Worm (Caenorhabditis elegans) whole organism, young adult: ENCODE measurements around the gene mig-14.

ENCODE experiments used
- Y53G8AR.9 ChIP-seq: fragments of 200-800 bp; sonication (Bioruptor generic); conservative IDR thresholded peaks from 2 replicates; pipeline ENCODE4 v1.3.6; 2022; ENCODE audit warnings: missing genetic modification reagents, missing genetic modification characterization, missing compliant biosample characterization
- ekl-4 ChIP-seq: fragments of 200-800 bp; sonication (Bioruptor generic); IDR thresholded peaks from 2 replicates; pipeline ENCODE4 v1.3.6; 2022; ENCODE audit warnings: missing genetic modification reagents, missing genetic modification characterization, missing compliant biosample characterization
- lin-26 ChIP-seq: fragments of 200-800 bp; sonication (Bioruptor generic); IDR thresholded peaks from 2 replicates; pipeline ENCODE4 v1.3.6; 2022; ENCODE audit warnings: missing genetic modification reagents, missing genetic modification characterization, missing compliant biosample characterization
- lir-1 ChIP-seq: fragments of 200-800 bp; sonication (Bioruptor generic); conservative IDR thresholded peaks from 2 replicates; pipeline ENCODE4 v1.3.6; 2022; ENCODE audit warnings: missing genetic modification reagents, missing genetic modification characterization, missing compliant biosample characterization
- unc-130 ChIP-seq: sonication (generic microtip); optimal IDR thresholded peaks from 2 replicates; lab custom pipeline; 2016; ENCODE audit warnings: missing genetic modification reagents, missing genetic modification characterization, missing compliant biosample characterization

DNA sequence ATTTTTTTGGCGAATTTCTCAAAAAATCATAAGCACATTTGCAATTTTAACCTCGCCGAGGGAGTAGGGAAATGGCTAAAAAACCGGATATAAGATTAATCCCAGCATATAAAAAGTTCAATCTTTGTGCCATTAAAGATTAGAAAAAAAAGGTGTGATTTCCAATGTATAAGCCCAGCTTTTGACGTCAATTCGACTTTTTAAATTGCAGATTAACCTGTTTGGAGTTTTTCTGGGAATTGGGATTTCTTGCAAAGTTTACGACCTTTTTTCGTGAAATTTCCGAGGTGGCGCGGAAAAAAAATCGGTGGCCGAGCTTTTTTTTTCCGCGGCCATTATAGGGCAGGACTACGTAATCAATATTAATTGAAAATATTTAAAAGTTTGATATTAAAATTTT is 43.8 kb upstream of the mig-14 start:
- TF ChIP-seq lin-26 (GFP tag; lab: Robert Waterston, UW) (no peak), lir-1 (GFP tag; lab: Robert Waterston, UW) (no peak), Y53G8AR.9 (GFP tag; lab: Robert Waterston, UW) (no peak), ekl-4 (GFP tag; lab: Robert Waterston, UW) (no peak), unc-130 (GFP tag; lab: Kevin White, UChicago) (no peak)
